Worm (Caenorhabditis elegans) whole organism, L3 larva: ENCODE results near the gene lntl-1.
A peak's percentile ranks its signal among the peaks of the same experiment; 100 is the strongest.

Source experiments
- ZK546.5 ChIP-seq: sonication (generic microtip); optimal IDR thresholded peaks from 2 replicates; lab custom pipeline; 2017; ENCODE audit warnings: missing biosample characterization, missing genetic modification characterization
- aly-2 ChIP-seq: fragments of 150-350 bp; optimal IDR thresholded peaks from 2 replicates; lab custom pipeline; 2014; ENCODE audit warnings: missing biosample characterization, missing genetic modification characterization
- ama-1 ChIP-seq: fragments of 150-350 bp; optimal IDR thresholded peaks from 2 replicates; lab custom pipeline; 2018
- ceh-28 ChIP-seq: fragments of 150-350 bp; optimal IDR thresholded peaks from 2 replicates; lab custom pipeline; 2014; ENCODE audit warnings: missing biosample characterization, missing genetic modification reagents, missing genetic modification characterization
- daf-12 ChIP-seq: fragments of 150-350 bp; optimal IDR thresholded peaks from 2 replicates; lab custom pipeline; 2014; ENCODE audit warnings: missing biosample characterization, missing genetic modification reagents, missing genetic modification characterization
- egl-27 ChIP-seq: sonication (generic microtip); optimal IDR thresholded peaks from 4 replicates; lab custom pipeline; 2017; ENCODE audit warnings: missing biosample characterization, missing genetic modification reagents, missing genetic modification characterization
- egl-5 ChIP-seq: fragments of 150-350 bp; optimal IDR thresholded peaks from 2 replicates; lab custom pipeline; 2017; ENCODE audit warnings: missing biosample characterization, missing genetic modification reagents, missing genetic modification characterization, inconsistent platforms
- elt-1 ChIP-seq: fragments of 150-350 bp; optimal IDR thresholded peaks from 2 replicates; lab custom pipeline; 2014; ENCODE audit warnings: missing biosample characterization, missing genetic modification characterization
- elt-2 ChIP-seq: sonication (generic microtip); optimal IDR thresholded peaks from 2 replicates; lab custom pipeline; 2016; ENCODE audit warnings: missing genetic modification reagents, mild to moderate bottlenecking, missing genetic modification characterization, missing compliant biosample characterization
- fkh-10 ChIP-seq: sonication (generic microtip); optimal IDR thresholded peaks from 2 replicates; lab custom pipeline; 2017; ENCODE audit warnings: missing biosample characterization, missing genetic modification reagents, missing genetic modification characterization
- hmg-11 ChIP-seq: sonication (generic microtip); optimal IDR thresholded peaks from 2 replicates; lab custom pipeline; 2016; ENCODE audit warnings: missing genetic modification characterization, missing compliant biosample characterization
- jun-1 ChIP-seq: fragments of 150-350 bp; optimal IDR thresholded peaks from 2 replicates; lab custom pipeline; 2014; ENCODE audit warnings: missing biosample characterization, missing genetic modification reagents, missing genetic modification characterization
- lin-15B ChIP-seq: fragments of 150-350 bp; optimal IDR thresholded peaks from 2 replicates; lab custom pipeline; 2014; ENCODE audit warnings: missing biosample characterization, missing genetic modification characterization
- lin-39 ChIP-seq: fragments of 150-350 bp; optimal IDR thresholded peaks from 2 replicates; lab custom pipeline; 2018; ENCODE audit warnings: missing biosample characterization, missing genetic modification reagents, missing genetic modification characterization
- lsy-12 ChIP-seq: sonication (generic microtip); optimal IDR thresholded peaks from 2 replicates; lab custom pipeline; 2016; ENCODE audit warnings: mild to moderate bottlenecking, missing genetic modification characterization, missing compliant biosample characterization
- mdl-1 ChIP-seq: fragments of 150-350 bp; optimal IDR thresholded peaks from 2 replicates; lab custom pipeline; 2014; ENCODE audit warnings: missing biosample characterization, missing genetic modification characterization
- nfya-1 ChIP-seq: sonication (generic microtip); optimal IDR thresholded peaks from 2 replicates; lab custom pipeline; 2017; ENCODE audit warnings: missing genetic modification characterization, mild to moderate bottlenecking, missing compliant biosample characterization, antibody characterized with exemption, moderate library complexity; ENCODE audit not compliant: insufficient read depth
- nhr-12 ChIP-seq: fragments of 150-350 bp; optimal IDR thresholded peaks from 2 replicates; lab custom pipeline; 2014; ENCODE audit warnings: missing biosample characterization, missing genetic modification characterization
- nhr-23 ChIP-seq: fragments of 150-350 bp; optimal IDR thresholded peaks from 2 replicates; lab custom pipeline; 2014; ENCODE audit warnings: missing biosample characterization, missing genetic modification reagents, missing genetic modification characterization
- nhr-25 ChIP-seq: sonication (generic microtip); optimal IDR thresholded peaks from 2 replicates; lab custom pipeline; 2017; ENCODE audit warnings: missing biosample characterization, missing genetic modification characterization
- nhr-43 ChIP-seq: sonication (generic microtip); optimal IDR thresholded peaks from 2 replicates; lab custom pipeline; 2016; ENCODE audit warnings: mild to moderate bottlenecking, missing genetic modification characterization, missing compliant biosample characterization; ENCODE audit not compliant: poor library complexity, severe bottlenecking
- nhr-76 ChIP-seq: fragments of 150-350 bp; sonication (generic microtip); optimal IDR thresholded peaks from 5 replicates; lab custom pipeline; 2014; ENCODE audit warnings: missing biosample characterization, missing genetic modification characterization
- nhr-77 ChIP-seq: fragments of 150-350 bp; optimal IDR thresholded peaks from 2 replicates; lab custom pipeline; 2014; ENCODE audit warnings: missing biosample characterization, missing genetic modification characterization
- pha-4 ChIP-seq: fragments of 150-350 bp; optimal IDR thresholded peaks from 2 replicates; lab custom pipeline; 2014; ENCODE audit warnings: missing biosample characterization, missing genetic modification reagents, missing genetic modification characterization
- sea-2 ChIP-seq: fragments of 150-350 bp; sonication (generic microtip); optimal IDR thresholded peaks from 4 replicates; lab custom pipeline; 2014; ENCODE audit warnings: missing biosample characterization, missing genetic modification reagents, missing genetic modification characterization
- skn-1 ChIP-seq: fragments of 150-350 bp; optimal IDR thresholded peaks from 2 replicates; lab custom pipeline; 2014; ENCODE audit warnings: missing biosample characterization, missing genetic modification characterization
- snpc-4 ChIP-seq: fragments of 150-350 bp; optimal IDR thresholded peaks from 2 replicates; lab custom pipeline; 2014; ENCODE audit warnings: missing biosample characterization, missing genetic modification characterization
- tbx-2 ChIP-seq: sonication (generic microtip); optimal IDR thresholded peaks from 2 replicates; lab custom pipeline; 2016; ENCODE audit warnings: mild to moderate bottlenecking, missing genetic modification characterization, missing compliant biosample characterization
- unc-62 ChIP-seq: fragments of 150-350 bp; sonication (generic microtip); optimal IDR thresholded peaks from 4 replicates; lab custom pipeline; 2014; ENCODE audit warnings: missing biosample characterization, missing genetic modification reagents, missing genetic modification characterization
- zag-1 ChIP-seq: fragments of 150-350 bp; optimal IDR thresholded peaks from 2 replicates; lab custom pipeline; 2014; ENCODE audit warnings: missing biosample characterization, missing genetic modification characterization
- ztf-4 ChIP-seq: fragments of 150-350 bp; optimal IDR thresholded peaks from 2 replicates; lab custom pipeline; 2014; ENCODE audit warnings: missing biosample characterization, missing genetic modification characterization

The lntl-1 gene

ce11 chrIV:5806909-5807308 is at the start of gene lntl-1:
lntl-1 (minus strand) TSS chrIV:5807093.
- TF ChIP-seq elt-1 (tag; lab: Kevin White, UChicago): no peak
- TF ChIP-seq nhr-25 (tag; lab: Kevin White, UChicago): no peak
- no peak for TF ChIP-seq nhr-12 (tag; lab: Kevin White, UChicago)
- TF ChIP-seq egl-5 (tag; lab: Kevin White, UChicago): no peak
- TF ChIP-seq snpc-4 (tag; lab: Kevin White, UChicago): no peak
- TF ChIP-seq nfya-1 (tag; lab: Kevin White, UChicago): peak; percentile 96
- no peak for TF ChIP-seq ztf-4
- TF ChIP-seq hmg-11: peak; percentile 25

- TF ChIP-seq zag-1 (tag; lab: Kevin White, UChicago) (no peak), ama-1 (lab: Kevin White, UChicago) (no peak)
Measured at ce11 chrIV:5855608-5856007, 48.7 kb upstream of the lntl-1 start.

- no peak for TF ChIP-seq nhr-23 (tag; lab: Kevin White, UChicago)
- no peak for TF ChIP-seq sea-2 (GFP tag; lab: Kevin White, UChicago)
- TF ChIP-seq nhr-76 (tag; lab: Kevin White, UChicago): no peak
- TF ChIP-seq fkh-10: no peak
- no peak for TF ChIP-seq skn-1 (tag; lab: Kevin White, UChicago)
- TF ChIP-seq nhr-25 (tag; lab: Kevin White, UChicago): no peak
- TF ChIP-seq aly-2 (tag; lab: Kevin White, UChicago): no peak
- TF ChIP-seq lin-39 (tag; lab: Kevin White, UChicago): no peak
- TF ChIP-seq, all 47 proteins: peak for 0
Measured at ce11 chrIV:5850765-5851377, 44.0 kb upstream of the lntl-1 start.

ce11 chrIV:5847986-5848707 is 41.3 kb upstream of the lntl-1 start, which contains the start of gene sams-3:
sams-3 (plus strand) TSS chrIV:5848657.
- TF ChIP-seq pha-4 (tag; lab: Kevin White, UChicago) (peak; percentile 5), unc-62 (GFP tag; lab: Kevin White, UChicago) (no peak), nhr-43 (tag; lab: Kevin White, UChicago) (no peak), elt-2 (tag; lab: Kevin White, UChicago) (peak; percentile 3), ceh-28 (tag; lab: Kevin White, UChicago) (no peak), mdl-1 (no peak), lin-15B (tag; lab: Kevin White, UChicago) (no peak), nhr-25 (tag; lab: Kevin White, UChicago) (no peak), egl-27 (tag; lab: Kevin White, UChicago) (no peak), nhr-76 (tag; lab: Kevin White, UChicago) (no peak), tbx-2 (peak; percentile 77), nfya-1 (tag; lab: Kevin White, UChicago) (peak; percentile 54), hmg-11 (peak; percentile 83)

- TF ChIP-seq lsy-12 (tag; lab: Kevin White, UChicago) (no peak), mdl-1 (no peak), egl-27 (tag; lab: Kevin White, UChicago) (no peak), hmg-11 (no peak), ceh-28 (tag; lab: Kevin White, UChicago) (no peak), jun-1 (no peak), tbx-2 (no peak), fkh-10 (no peak)
Measured at ce11 chrIV:5846269-5846668, 39.4 kb upstream of the lntl-1 start, which contains the start of gene sams-4. sams-4 (minus strand) TSS chrIV:5846369.

- no peak for TF ChIP-seq daf-12 (tag; lab: Kevin White, UChicago)
- no peak for TF ChIP-seq ceh-28 (tag; lab: Kevin White, UChicago)
- TF ChIP-seq nfya-1 (tag; lab: Kevin White, UChicago): peak; percentile 69
- TF ChIP-seq nhr-77 (tag; lab: Kevin White, UChicago): no peak
- TF ChIP-seq tbx-2: no peak
- no peak for TF ChIP-seq ZK546.5 (tag; lab: Kevin White, UChicago)
Measured at ce11 chrIV:5842905-5843304, 36.0 kb upstream of the lntl-1 start.
